Worm (Caenorhabditis elegans) whole organism, L4 larva: ENCODE results near the gene anmt-1.

Source experiments
- F49E8.2 ChIP-seq: sonication (generic microtip); optimal IDR thresholded peaks from 2 replicates; lab custom pipeline; 2016; ENCODE audit warnings: missing compliant biosample characterization, mild to moderate bottlenecking, missing genetic modification characterization, borderline replicate concordance
- R02D3.7 ChIP-seq: fragments of 150-350 bp; sonication (generic microtip); optimal IDR thresholded peaks from 3 replicates; lab custom pipeline; 2014; ENCODE audit warnings: missing biosample characterization, missing genetic modification characterization
- T20F7.1 ChIP-seq: fragments of 200-800 bp; sonication (Bioruptor generic); optimal IDR thresholded peaks from 2 replicates; lab custom pipeline; 2018; ENCODE audit warnings: mild to moderate bottlenecking, missing genetic modification characterization, missing compliant biosample characterization
- Y48G9A.11 ChIP-seq: fragments of 200-800 bp; sonication (Bioruptor generic); IDR thresholded peaks from 2 replicates; pipeline ENCODE4 v1.3.6; 2022; ENCODE audit warnings: missing genetic modification reagents, missing genetic modification characterization, missing compliant biosample characterization
- Y5F2A.4 ChIP-seq: fragments of 200-800 bp; sonication (Bioruptor generic); optimal IDR thresholded peaks from 2 replicates; lab custom pipeline; 2018; ENCODE audit warnings: mild to moderate bottlenecking, missing genetic modification characterization, missing compliant biosample characterization
- aha-1 ChIP-seq: fragments of 150-350 bp; peaks from one replicate; lab custom pipeline; 2014; ENCODE audit warnings: missing biosample characterization, missing genetic modification characterization
- ama-1 ChIP-seq: fragments of 150-350 bp; optimal IDR thresholded peaks from 2 replicates; lab custom pipeline; 2014; ENCODE audit warnings: inconsistent platforms, mixed read lengths
- arid-1 ChIP-seq: fragments of 200-800 bp; sonication (Bioruptor generic); conservative IDR thresholded peaks from 2 replicates; pipeline ENCODE4 v1.3.6; 2022; ENCODE audit warnings: missing genetic modification reagents, missing genetic modification characterization, missing compliant biosample characterization
- attf-4 ChIP-seq: sonication (generic microtip); optimal IDR thresholded peaks from 3 replicates; lab custom pipeline; 2017; ENCODE audit warnings: missing biosample characterization, missing genetic modification characterization
- ceh-82 ChIP-seq: sonication (generic microtip); optimal IDR thresholded peaks from 2 replicates; lab custom pipeline; 2017; ENCODE audit warnings: missing biosample characterization, missing genetic modification characterization
- cey-2 ChIP-seq: sonication (generic microtip); optimal IDR thresholded peaks from 3 replicates; lab custom pipeline; 2017; ENCODE audit warnings: missing genetic modification characterization, mild to moderate bottlenecking, missing compliant biosample characterization, antibody characterized with exemption, borderline replicate concordance; ENCODE audit not compliant: insufficient read depth
- ctbp-1 ChIP-seq: fragments of 200-800 bp; sonication (Bioruptor generic); IDR thresholded peaks from 2 replicates; pipeline ENCODE4 v1.3.6; 2022; ENCODE audit warnings: missing genetic modification reagents, missing genetic modification characterization, missing compliant biosample characterization
- daf-8 ChIP-seq: fragments of 200-800 bp; sonication (Bioruptor generic); IDR thresholded peaks from 2 replicates; pipeline ENCODE4 v1.3.6; 2022; ENCODE audit warnings: missing genetic modification characterization, missing compliant biosample characterization
- dmd-6 ChIP-seq: fragments of 200-800 bp; sonication (Bioruptor generic); IDR thresholded peaks from 2 replicates; pipeline ENCODE4 v1.3.6; 2022; ENCODE audit warnings: missing genetic modification reagents, missing genetic modification characterization, missing compliant biosample characterization
- egl-43 ChIP-seq: fragments of 200-800 bp; sonication (Bioruptor generic); IDR thresholded peaks from 2 replicates; pipeline ENCODE4 v1.3.6; 2022; ENCODE audit warnings: missing genetic modification reagents, missing genetic modification characterization, missing compliant biosample characterization
- hlh-11 ChIP-seq: fragments of 200-800 bp; sonication (Bioruptor generic); optimal IDR thresholded peaks from 2 replicates; lab custom pipeline; 2018; ENCODE audit warnings: mild to moderate bottlenecking, missing genetic modification characterization, missing compliant biosample characterization
- hlh-30 ChIP-seq: sonication (generic microtip); optimal IDR thresholded peaks from 2 replicates; lab custom pipeline; 2017; ENCODE audit warnings: antibody characterized with exemption, mild to moderate bottlenecking, missing genetic modification characterization, missing compliant biosample characterization; ENCODE audit not compliant: insufficient read depth
- lim-7 ChIP-seq: fragments of 200-800 bp; sonication (Bioruptor generic); IDR thresholded peaks from 2 replicates; pipeline ENCODE4 v1.3.6; 2022; ENCODE audit warnings: missing genetic modification characterization, missing compliant biosample characterization
- lin-1 ChIP-seq: fragments of 200-800 bp; sonication (Bioruptor generic); IDR thresholded peaks from 2 replicates; pipeline ENCODE4 v1.3.6; 2022; ENCODE audit warnings: missing genetic modification reagents, missing genetic modification characterization, missing compliant biosample characterization
- lin-13 ChIP-seq: fragments of 150-350 bp; optimal IDR thresholded peaks from 2 replicates; lab custom pipeline; 2014; ENCODE audit warnings: missing biosample characterization, missing genetic modification reagents, missing genetic modification characterization
- lin-15B ChIP-seq: fragments of 150-350 bp; sonication (generic microtip); optimal IDR thresholded peaks from 3 replicates; lab custom pipeline; 2014; ENCODE audit warnings: missing biosample characterization, missing genetic modification characterization
- lin-38 ChIP-seq: fragments of 200-800 bp; sonication (Bioruptor generic); IDR thresholded peaks from 2 replicates; pipeline ENCODE4 v1.3.6; 2022; ENCODE audit warnings: missing genetic modification reagents, missing genetic modification characterization, missing compliant biosample characterization
- lir-3 ChIP-seq: sonication (generic microtip); optimal IDR thresholded peaks from 2 replicates; lab custom pipeline; 2016; ENCODE audit warnings: mild to moderate bottlenecking, missing genetic modification characterization, missing compliant biosample characterization
- lsy-2 ChIP-seq, 2 experiments: fragments of 150-350 bp in 1 of 2; sonication (generic microtip) in 1 of 2; optimal IDR thresholded peaks; 2 replicates each; lab custom pipeline; 2014 to 2017; ENCODE audit warnings: missing biosample characterization in 2 of 2, missing genetic modification characterization in 2 of 2
- madf-9 ChIP-seq: fragments of 200-800 bp; sonication (Bioruptor generic); conservative IDR thresholded peaks from 2 replicates; pipeline ENCODE4 v1.3.6; 2022; ENCODE audit warnings: missing genetic modification reagents, missing genetic modification characterization, missing compliant biosample characterization
- mdl-1 ChIP-seq, 2 experiments: fragments of 150-350 bp in 1 of 2; sonication (generic microtip) in 1 of 2; optimal IDR thresholded peaks; 2 replicates each; lab custom pipeline; 2014 to 2017; ENCODE audit warnings: missing biosample characterization in 2 of 2, missing genetic modification characterization in 2 of 2
- mes-2 ChIP-seq: sonication (generic microtip); optimal IDR thresholded peaks from 2 replicates; lab custom pipeline; 2016; ENCODE audit warnings: missing genotype, mild to moderate bottlenecking, missing genetic modification characterization, missing compliant biosample characterization; ENCODE audit not compliant: poor library complexity, severe bottlenecking
- mxl-3 ChIP-seq: fragments of 200-800 bp; sonication (Bioruptor generic); optimal IDR thresholded peaks from 2 replicates; lab custom pipeline; 2018; ENCODE audit warnings: mild to moderate bottlenecking, missing genetic modification characterization, missing compliant biosample characterization
- nhr-102 ChIP-seq: sonication (generic microtip); optimal IDR thresholded peaks from 2 replicates; lab custom pipeline; 2016; ENCODE audit warnings: mild to moderate bottlenecking, missing genetic modification characterization, moderate library complexity, missing compliant biosample characterization
- nhr-11 ChIP-seq: fragments of 150-350 bp; optimal IDR thresholded peaks from 2 replicates; lab custom pipeline; 2014; ENCODE audit warnings: missing biosample characterization, missing genetic modification characterization
- nhr-111 ChIP-seq: fragments of 200-800 bp; sonication (Bioruptor generic); optimal IDR thresholded peaks from 2 replicates; lab custom pipeline; 2018; ENCODE audit warnings: mild to moderate bottlenecking, missing genetic modification characterization, missing compliant biosample characterization
- nhr-25 ChIP-seq: sonication (generic microtip); optimal IDR thresholded peaks from 2 replicates; lab custom pipeline; 2017; ENCODE audit warnings: missing genetic modification characterization, mild to moderate bottlenecking, missing compliant biosample characterization, antibody characterized with exemption, moderate library complexity, borderline replicate concordance; ENCODE audit not compliant: insufficient read depth
- nhr-28 ChIP-seq: fragments of 150-350 bp; optimal IDR thresholded peaks from 2 replicates; lab custom pipeline; 2014; ENCODE audit warnings: missing biosample characterization, missing genetic modification characterization
- nhr-41 ChIP-seq: fragments of 200-800 bp; sonication (Bioruptor generic); IDR thresholded peaks from 2 replicates; pipeline ENCODE4 v1.3.6; 2022; ENCODE audit warnings: missing genetic modification reagents, missing genetic modification characterization, missing compliant biosample characterization
- nhr-48 ChIP-seq: sonication (generic microtip); optimal IDR thresholded peaks from 2 replicates; lab custom pipeline; 2016; ENCODE audit warnings: mild to moderate bottlenecking, missing genetic modification characterization, missing compliant biosample characterization
- nhr-6 ChIP-seq: fragments of 150-350 bp; optimal IDR thresholded peaks from 2 replicates; lab custom pipeline; 2014; ENCODE audit warnings: missing biosample characterization, missing genetic modification characterization
- php-3 ChIP-seq: fragments of 200-800 bp; sonication (Bioruptor generic); IDR thresholded peaks from 2 replicates; pipeline ENCODE4 v1.3.6; 2022; ENCODE audit warnings: missing genetic modification reagents, missing genetic modification characterization, missing compliant biosample characterization
- pqm-1 ChIP-seq: sonication (generic microtip); optimal IDR thresholded peaks from 2 replicates; lab custom pipeline; 2017; ENCODE audit warnings: missing biosample characterization, missing genetic modification characterization
- rbr-2 ChIP-seq: sonication (generic microtip); optimal IDR thresholded peaks from 2 replicates; lab custom pipeline; 2016; ENCODE audit warnings: missing genotype, missing genetic modification characterization, missing compliant biosample characterization
- snpc-4 ChIP-seq: fragments of 150-350 bp; optimal IDR thresholded peaks from 2 replicates; lab custom pipeline; 2014; ENCODE audit warnings: missing biosample characterization, missing genetic modification characterization
- tra-1 ChIP-seq: fragments of 200-800 bp; sonication (Bioruptor generic); IDR thresholded peaks from 2 replicates; pipeline ENCODE4 v1.3.6; 2022; ENCODE audit warnings: missing genetic modification reagents, missing genetic modification characterization, missing compliant biosample characterization
- unc-62 ChIP-seq, 3 experiments: fragments of 150-350 bp in 1 of 3; sonication (generic microtip); optimal IDR thresholded peaks in 2 of 3; peaks in 1 of 3; 1 replicate in 1 of 3; 2 replicates in 2 of 3; lab custom pipeline; 2014 to 2017; ENCODE audit warnings: missing biosample characterization in 3 of 3, missing genetic modification characterization in 3 of 3, missing genetic modification reagents in 3 of 3, missing genotype in 1 of 3
- zag-1 ChIP-seq: fragments of 150-350 bp; optimal IDR thresholded peaks from 2 replicates; lab custom pipeline; 2014; ENCODE audit warnings: missing biosample characterization, missing genetic modification characterization
- zip-11 ChIP-seq: fragments of 200-800 bp; sonication (Bioruptor generic); IDR thresholded peaks from 2 replicates; pipeline ENCODE4 v1.3.6; 2022; ENCODE audit warnings: missing genetic modification characterization, missing compliant biosample characterization

Gene anmt-1

ce11 chrIII:8726019-8726894, 41.6 kb downstream of the anmt-1 start:
- TF ChIP-seq attf-4 (no peak), T20F7.1 (GFP tag; lab: Kevin White, UChicago) (no peak), unc-62 (GFP tag; optimal IDR thresholded peaks at IDR 0.05 in 1 of 2; lab: Kevin White, UChicago) (peak in 1 of 2 experiments; percentile 98), unc-62 (tag; optimal IDR thresholded peaks at IDR 0.05; lab: Kevin White, UChicago) (no peak), lin-1 (GFP tag; lab: Robert Waterston, UW) (no peak), lin-38 (no peak), nhr-111 (no peak), mdl-1 (tag; optimal IDR thresholded peaks at IDR 0.05; lab: Kevin White, UChicago) (no peak), aha-1 (peak; percentile 60), nhr-6 (tag; lab: Kevin White, UChicago) (no peak), nhr-41 (GFP tag; lab: Robert Waterston, UW) (no peak)
- TF ChIP-seq, all 104 proteins: peak for 2

ce11 chrIII:8731310-8731709, 46.7 kb downstream of the anmt-1 start, which contains the start of gene ZK370.4:
TSS of gene ZK370.4 (minus strand) at chrIII:8731410.
- TF ChIP-seq snpc-4 (tag; lab: Kevin White, UChicago): no peak
- TF ChIP-seq aha-1: peak; percentile 89

- TF ChIP-seq php-3 (GFP tag; lab: Robert Waterston, UW) (no peak), cey-2 (tag; lab: Kevin White, UChicago) (peak; percentile 37), hlh-30 (peak; percentile 82), unc-62 (GFP tag; optimal IDR thresholded peaks at IDR 0.05 in 1 of 2; lab: Kevin White, UChicago) (peak in 1 of 2 experiments; percentile 94), unc-62 (tag; optimal IDR thresholded peaks at IDR 0.05; lab: Kevin White, UChicago) (no peak), ama-1 (no peak), lsy-2 (tag; optimal IDR thresholded peaks at IDR 0.05; lab: Kevin White, UChicago) (peak in 1 of 2 experiments; percentile 23), dmd-6 (GFP tag; lab: Robert Waterston, UW) (no peak), mes-2 (peak; percentile 19), hlh-11 (tag; lab: Kevin White, UChicago) (peak; percentile 62), tra-1 (GFP tag; lab: Robert Waterston, UW) (peak; percentile 32; the same call in 1 of the 2 replicates), lin-15B (tag; lab: Kevin White, UChicago) (no peak), ctbp-1 (GFP tag; lab: Robert Waterston, UW) (peak; percentile 35; the same call in 1 of the 2 replicates), mxl-3 (peak; percentile 91), daf-8 (GFP tag; lab: Robert Waterston, UW) (no peak), madf-9 (GFP tag; lab: Robert Waterston, UW) (0 out of 2 replicates have a peak, but pooled peaks have one; percentile 2), nhr-48 (tag; lab: Kevin White, UChicago) (peak; percentile 19), nhr-102 (tag; lab: Kevin White, UChicago) (no peak), mdl-1 (tag; optimal IDR thresholded peaks at IDR 0.05; lab: Kevin White, UChicago) (peak; percentile 56 to 84), nhr-11 (peak; percentile 6), nhr-28 (peak; percentile 64)
Measured at ce11 chrIII:8731973-8732372, 47.4 kb downstream of the anmt-1 start.

ce11 chrIII:8733237-8733636, 48.6 kb downstream of the anmt-1 start:
- TF ChIP-seq F49E8.2 (tag; lab: Kevin White, UChicago) (no peak), lin-1 (GFP tag; lab: Robert Waterston, UW) (no peak), dmd-6 (GFP tag; lab: Robert Waterston, UW) (peak; percentile 30; the same call in 1 of the 2 replicates), R02D3.7 (tag; lab: Kevin White, UChicago) (no peak), arid-1 (no peak), nhr-48 (tag; lab: Kevin White, UChicago) (no peak), lim-7 (GFP tag; lab: Robert Waterston, UW) (no peak), nhr-25 (tag; lab: Kevin White, UChicago) (peak; percentile 40), ceh-82 (tag; lab: Kevin White, UChicago) (no peak), lir-3 (tag; lab: Kevin White, UChicago) (no peak), pqm-1 (tag; lab: Kevin White, UChicago) (peak; percentile 32), Y5F2A.4 (GFP tag; lab: Kevin White, UChicago) (no peak), Y48G9A.11 (GFP tag; lab: Robert Waterston, UW) (no peak), zag-1 (tag; lab: Kevin White, UChicago) (no peak), lin-13 (GFP tag; lab: Kevin White, UChicago) (no peak), rbr-2 (tag; lab: Kevin White, UChicago) (no peak), egl-43 (GFP tag; lab: Robert Waterston, UW) (no peak), zip-11 (GFP tag; lab: Robert Waterston, UW) (no peak)
